Fruit fly (Drosophila melanogaster) whole organism: Measurements from ENCODE around the gene I-2.
"Not testable (repeated sequence)": the region's sequence is repeated elsewhere in the genome, so short reads cannot be mapped to it uniquely, and the experiment has no call there.

Experiments used
- CG8478 ChIP-seq: fragments of >200 bp; optimal IDR thresholded peaks from 2 replicates; lab custom pipeline; 2018; ENCODE audit warnings: inconsistent platforms
- Dll ChIP-seq: fragments of >200 bp; optimal IDR thresholded peaks from 2 replicates; lab custom pipeline; 2017
- EcR ChIP-seq, 2 experiments: fragments of >200 bp; optimal IDR thresholded peaks; 2 replicates each; lab custom pipeline; 2017; ENCODE audit warnings: missing biosample characterization in 2 of 2, missing genetic modification characterization in 2 of 2, missing genetic modification reagents in 2 of 2
- pan ChIP-seq: fragments of >200 bp; optimal IDR thresholded peaks from 2 replicates; lab custom pipeline; 2017
- psq ChIP-seq: fragments of >200 bp; optimal IDR thresholded peaks from 2 replicates; lab custom pipeline; 2017
- usp ChIP-seq: fragments of >200 bp; optimal IDR thresholded peaks from 2 replicates; lab custom pipeline; 2017; ENCODE audit warnings: missing biosample characterization, missing genetic modification characterization, mixed read lengths

Gene I-2

dm6 chr3L:9804125-9804524 is 32.5 kb downstream of the I-2 start, which contains the start of gene Ilp4:
Gene Ilp4, minus strand, starts transcription at chr3L:9804263.
- no peak for TF ChIP-seq CG8478
- no peak for TF ChIP-seq EcR (GFP tag; optimal IDR thresholded peaks at IDR 0.05; lab: Kevin White, UChicago)
- TF ChIP-seq usp (GFP tag; lab: Kevin White, UChicago), result no peak
- no peak for TF ChIP-seq pan (lab: Kevin White, UChicago)
- TF ChIP-seq Dll (lab: Kevin White, UChicago), result no peak
- no peak for TF ChIP-seq psq (lab: Kevin White, UChicago)

dm6 chr3L:9802020-9802419 is 34.6 kb downstream of the I-2 start, which contains the start of gene Ilp3:
Gene Ilp3, minus strand, starts transcription at chr3L:9802120.
- TF ChIP-seq CG8478 (no peak), psq (lab: Kevin White, UChicago) (no peak), usp (GFP tag; lab: Kevin White, UChicago) (no peak), EcR (GFP tag; optimal IDR thresholded peaks at IDR 0.05; lab: Kevin White, UChicago) (no peak), Dll (lab: Kevin White, UChicago) (no peak), pan (lab: Kevin White, UChicago) (no peak)

- TF ChIP-seq CG8478 (no peak), usp (GFP tag; lab: Kevin White, UChicago) (no peak), EcR (GFP tag; optimal IDR thresholded peaks at IDR 0.05; lab: Kevin White, UChicago) (no peak), Dll (lab: Kevin White, UChicago) (no peak), pan (lab: Kevin White, UChicago) (no peak), psq (lab: Kevin White, UChicago) (no peak)
Observed at dm6 chr3L:9799398-9799797, 37.2 kb downstream of the I-2 start, which contains the start of gene Ilp2. Gene Ilp2, plus strand, starts transcription at chr3L:9799698.

dm6 chr3L:9798120-9798519 is 38.5 kb downstream of the I-2 start, which contains the start of gene Ilp1:
Gene Ilp1, plus strand, starts transcription at chr3L:9798420.
- TF ChIP-seq CG8478; psq (lab: Kevin White, UChicago); usp (GFP tag; lab: Kevin White, UChicago): not testable (repeated sequence)

dm6 chr3L:9797587-9797986 is 39.0 kb downstream of the I-2 start, which contains the start of gene Zasp67:
Gene Zasp67, minus strand, starts transcription at chr3L:9797687.
- TF ChIP-seq EcR (GFP tag; optimal IDR thresholded peaks at IDR 0.05; lab: Kevin White, UChicago), result no peak
- TF ChIP-seq psq (lab: Kevin White, UChicago), result no peak

dm6 chr3L:9786746-9787145 is 49.9 kb downstream of the I-2 start, which contains the start of gene CG32052:
Gene CG32052, plus strand, starts transcription at chr3L:9787046.
- TF ChIP-seq Dll (lab: Kevin White, UChicago) (no peak), pan (lab: Kevin White, UChicago) (no peak), psq (lab: Kevin White, UChicago) (no peak), CG8478 (no peak), usp (GFP tag; lab: Kevin White, UChicago) (no peak), EcR (GFP tag; optimal IDR thresholded peaks at IDR 0.05; lab: Kevin White, UChicago) (no peak)
